Worm (Caenorhabditis elegans) whole organism, late embryonic: Measurements from ENCODE around the gene prp-40.

Experiments used
- C08G9.2 ChIP-seq: sonication (generic microtip); optimal IDR thresholded peaks from 2 replicates; lab custom pipeline; 2016; ENCODE audit warnings: mild to moderate bottlenecking, missing genetic modification characterization, moderate library complexity, missing compliant biosample characterization
- F13H6.1 ChIP-seq: sonication (generic microtip); optimal IDR thresholded peaks from 2 replicates; lab custom pipeline; 2016; ENCODE audit warnings: missing genetic modification characterization, missing compliant biosample characterization
- Y22D7AL.16 ChIP-seq: sonication (generic microtip); optimal IDR thresholded peaks from 2 replicates; lab custom pipeline; 2016; ENCODE audit warnings: missing genetic modification characterization, missing compliant biosample characterization
- ceh-14 ChIP-seq: sonication (generic microtip); optimal IDR thresholded peaks from 2 replicates; lab custom pipeline; 2016; ENCODE audit warnings: missing genotype, missing genetic modification characterization, missing compliant biosample characterization
- ceh-24 ChIP-seq: sonication (generic microtip); optimal IDR thresholded peaks from 2 replicates; lab custom pipeline; 2016; ENCODE audit warnings: mild to moderate bottlenecking, missing genetic modification characterization, missing compliant biosample characterization
- ceh-30 ChIP-seq: fragments of 150-350 bp; optimal IDR thresholded peaks from 2 replicates; lab custom pipeline; 2014; ENCODE audit warnings: missing biosample characterization, missing genetic modification characterization
- ceh-31 ChIP-seq: sonication (generic microtip); optimal IDR thresholded peaks from 2 replicates; lab custom pipeline; 2016; ENCODE audit warnings: missing genetic modification characterization, missing compliant biosample characterization
- ceh-34 ChIP-seq: sonication (generic microtip); optimal IDR thresholded peaks from 2 replicates; lab custom pipeline; 2016; ENCODE audit warnings: mild to moderate bottlenecking, missing genetic modification characterization, missing compliant biosample characterization
- ceh-45 ChIP-seq: fragments of 200-800 bp; sonication (Bioruptor generic); IDR thresholded peaks from 2 replicates; pipeline ENCODE4 v1.3.6; 2022; ENCODE audit warnings: missing genetic modification reagents, missing genetic modification characterization, missing compliant biosample characterization
- ceh-6 ChIP-seq: fragments of 200-800 bp; sonication (Bioruptor generic); optimal IDR thresholded peaks from 2 replicates; lab custom pipeline; 2018; ENCODE audit warnings: mild to moderate bottlenecking, missing genetic modification characterization, missing compliant biosample characterization
- che-1 ChIP-seq: sonication (generic microtip); optimal IDR thresholded peaks from 2 replicates; lab custom pipeline; 2016; ENCODE audit warnings: mild to moderate bottlenecking, missing genetic modification characterization, missing compliant biosample characterization
- elt-2 ChIP-seq: sonication (generic microtip); optimal IDR thresholded peaks from 2 replicates; lab custom pipeline; 2016; ENCODE audit warnings: missing genetic modification reagents, missing genetic modification characterization, missing compliant biosample characterization
- ets-4 ChIP-seq: sonication (generic microtip); optimal IDR thresholded peaks from 2 replicates; lab custom pipeline; 2016; ENCODE audit warnings: missing genetic modification characterization, missing compliant biosample characterization
- fax-1 ChIP-seq: sonication (generic microtip); optimal IDR thresholded peaks from 2 replicates; lab custom pipeline; 2016; ENCODE audit warnings: missing genotype, missing genetic modification characterization, missing compliant biosample characterization
- fkh-10 ChIP-seq: fragments of 150-350 bp; optimal IDR thresholded peaks from 2 replicates; lab custom pipeline; 2014; ENCODE audit warnings: missing biosample characterization, missing genetic modification reagents, missing genetic modification characterization
- hlh-15 ChIP-seq: sonication (generic microtip); optimal IDR thresholded peaks from 2 replicates; lab custom pipeline; 2016; ENCODE audit warnings: missing genetic modification characterization, missing compliant biosample characterization
- hlh-30 ChIP-seq: sonication (generic microtip); optimal IDR thresholded peaks from 2 replicates; lab custom pipeline; 2017; ENCODE audit warnings: antibody characterized with exemption, missing genetic modification characterization, missing compliant biosample characterization; ENCODE audit not compliant: insufficient read depth
- hlh-8 ChIP-seq: sonication (generic microtip); optimal IDR thresholded peaks from 2 replicates; lab custom pipeline; 2016; ENCODE audit warnings: missing genotype, missing genetic modification characterization, missing compliant biosample characterization
- lim-6 ChIP-seq: sonication (generic microtip); optimal IDR thresholded peaks from 2 replicates; lab custom pipeline; 2016; ENCODE audit warnings: missing genetic modification characterization, missing compliant biosample characterization
- mec-3 ChIP-seq: sonication (generic microtip); optimal IDR thresholded peaks from 2 replicates; lab custom pipeline; 2016; ENCODE audit warnings: borderline replicate concordance, missing genetic modification characterization, missing compliant biosample characterization
- nfya-1 ChIP-seq: sonication (generic microtip); optimal IDR thresholded peaks from 2 replicates; lab custom pipeline; 2017; ENCODE audit warnings: missing genetic modification characterization, mild to moderate bottlenecking, missing compliant biosample characterization, antibody characterized with exemption, moderate library complexity
- odd-2 ChIP-seq: sonication (generic microtip); optimal IDR thresholded peaks from 2 replicates; lab custom pipeline; 2017; ENCODE audit warnings: antibody characterized with exemption, mild to moderate bottlenecking, missing genetic modification characterization, missing compliant biosample characterization
- pag-3 ChIP-seq: sonication (generic microtip); optimal IDR thresholded peaks from 2 replicates; lab custom pipeline; 2016; ENCODE audit warnings: missing compliant biosample characterization, missing genetic modification characterization, borderline replicate concordance
- pax-1 ChIP-seq: fragments of 150-350 bp; optimal IDR thresholded peaks from 2 replicates; lab custom pipeline; 2014; ENCODE audit warnings: missing biosample characterization, missing genetic modification characterization
- pha-4 ChIP-seq: fragments of 150-350 bp; optimal IDR thresholded peaks from 2 replicates; lab custom pipeline; 2018; ENCODE audit warnings: missing biosample characterization, missing genetic modification reagents, missing genetic modification characterization
- ref-2 ChIP-seq: sonication (generic microtip); optimal IDR thresholded peaks from 2 replicates; lab custom pipeline; 2016; ENCODE audit warnings: missing genetic modification characterization, missing compliant biosample characterization
- sox-2 ChIP-seq: fragments of 200-800 bp; sonication (Bioruptor generic); IDR thresholded peaks from 2 replicates; pipeline ENCODE4 v1.3.6; 2022; ENCODE audit warnings: missing genetic modification reagents, missing genetic modification characterization, missing compliant biosample characterization
- syd-9 ChIP-seq: sonication (generic microtip); optimal IDR thresholded peaks from 2 replicates; lab custom pipeline; 2016; ENCODE audit warnings: mild to moderate bottlenecking, missing genetic modification characterization, moderate library complexity, missing compliant biosample characterization
- tbx-2 ChIP-seq: sonication (generic microtip); optimal IDR thresholded peaks from 2 replicates; lab custom pipeline; 2016; ENCODE audit warnings: missing genetic modification characterization, missing compliant biosample characterization
- ttx-3 ChIP-seq: sonication (generic microtip); optimal IDR thresholded peaks from 2 replicates; lab custom pipeline; 2016; ENCODE audit warnings: missing genetic modification reagents, missing genetic modification characterization, missing compliant biosample characterization
- unc-3 ChIP-seq, 2 experiments: fragments of 200-800 bp in 1 of 2; sonication (Bioruptor generic) in 1 of 2; sonication (generic microtip) in 1 of 2; conservative IDR thresholded peaks in 1 of 2; optimal IDR thresholded peaks in 1 of 2; 2 replicates each; pipeline versions ENCODE4 v1.3.6 to Lab custom; 2016 to 2022; ENCODE audit warnings: missing compliant biosample characterization in 2 of 2, missing genetic modification characterization in 2 of 2, missing genetic modification reagents in 1 of 2
- unc-42 ChIP-seq: sonication (generic microtip); optimal IDR thresholded peaks from 2 replicates; lab custom pipeline; 2016; ENCODE audit warnings: missing genotype, missing genetic modification characterization, missing compliant biosample characterization
- unc-55 ChIP-seq: sonication (generic microtip); optimal IDR thresholded peaks from 2 replicates; lab custom pipeline; 2017; ENCODE audit warnings: missing biosample characterization, missing genetic modification reagents, missing genetic modification characterization
- zip-5 ChIP-seq: sonication (generic microtip); optimal IDR thresholded peaks from 2 replicates; lab custom pipeline; 2016; ENCODE audit warnings: missing genetic modification characterization, missing compliant biosample characterization

prp-40 gene

ce11 chrIII:9483716-9484115 is 38.2 kb upstream of the prp-40 start:
- TF ChIP-seq ceh-31 (tag; lab: Kevin White, UChicago) (peak; percentile 56), hlh-15 (tag; lab: Kevin White, UChicago) (no peak), pha-4 (tag; lab: Kevin White, UChicago) (no peak), hlh-8 (peak; percentile 80), che-1 (tag; lab: Kevin White, UChicago) (no peak), Y22D7AL.16 (no peak), odd-2 (tag; lab: Kevin White, UChicago) (no peak), lim-6 (tag; lab: Kevin White, UChicago) (no peak), unc-3 (GFP tag; conservative IDR thresholded peaks at IDR 0.05; lab: Robert Waterston, UW) (no peak), unc-3 (tag; optimal IDR thresholded peaks at IDR 0.05; lab: Kevin White, UChicago) (no peak), ref-2 (no peak), ceh-34 (tag; lab: Kevin White, UChicago) (peak; percentile 32), pax-1 (tag; lab: Kevin White, UChicago) (no peak), nfya-1 (peak; percentile 59), ceh-30 (tag; lab: Kevin White, UChicago) (no peak), ceh-45 (GFP tag; lab: Robert Waterston, UW) (no peak), unc-42 (peak; percentile 54), pag-3 (tag; lab: Kevin White, UChicago) (no peak)

- TF ChIP-seq syd-9 (tag; lab: Kevin White, UChicago) (no peak), C08G9.2 (tag; lab: Kevin White, UChicago) (no peak), odd-2 (tag; lab: Kevin White, UChicago) (no peak), lim-6 (tag; lab: Kevin White, UChicago) (no peak), sox-2 (GFP tag; lab: Robert Waterston, UW) (no peak), elt-2 (tag; lab: Kevin White, UChicago) (no peak), pag-3 (tag; lab: Kevin White, UChicago) (no peak), hlh-15 (tag; lab: Kevin White, UChicago) (no peak), ttx-3 (no peak), ets-4 (no peak), mec-3 (tag; lab: Kevin White, UChicago) (no peak), hlh-30 (tag; lab: Kevin White, UChicago) (no peak)
These were observed 36.5 kb upstream of the prp-40 start, which contains the start of gene bre-3 for ce11 chrIII:9485373-9485772. Gene bre-3, minus strand, starts transcription at chrIII:9485473.

ce11 chrIII:9487454-9487853 is 34.4 kb upstream of the prp-40 start:
- no peak for TF ChIP-seq mec-3 (tag; lab: Kevin White, UChicago)
- no peak for TF ChIP-seq che-1 (tag; lab: Kevin White, UChicago)
- no peak for TF ChIP-seq hlh-15 (tag; lab: Kevin White, UChicago)
- TF ChIP-seq elt-2 (tag; lab: Kevin White, UChicago): peak; percentile 6
- TF ChIP-seq ceh-24: no peak
- no peak for TF ChIP-seq fax-1 (tag; lab: Kevin White, UChicago)
- no peak for TF ChIP-seq ceh-6 (GFP tag; lab: Kevin White, UChicago)

- TF ChIP-seq F13H6.1 (tag; lab: Kevin White, UChicago) (no peak), pha-4 (tag; lab: Kevin White, UChicago) (no peak), nfya-1 (no peak), ceh-14 (tag; lab: Kevin White, UChicago) (no peak), tbx-2 (no peak)
These were observed 33.8 kb upstream of the prp-40 start for ce11 chrIII:9488027-9488426.

ce11 chrIII:9488431-9488830 is 33.4 kb upstream of the prp-40 start, which contains the start of gene nlp-36:
Gene nlp-36, plus strand, starts transcription at chrIII:9488731.
- TF ChIP-seq unc-55 (GFP tag; lab: Kevin White, UChicago) (no peak), fkh-10 (GFP tag; lab: Kevin White, UChicago) (no peak), zip-5 (tag; lab: Kevin White, UChicago) (no peak), tbx-2 (no peak)
